Worm (Caenorhabditis elegans): ENCODE measurements around the gene mcu-1.

DNA sequence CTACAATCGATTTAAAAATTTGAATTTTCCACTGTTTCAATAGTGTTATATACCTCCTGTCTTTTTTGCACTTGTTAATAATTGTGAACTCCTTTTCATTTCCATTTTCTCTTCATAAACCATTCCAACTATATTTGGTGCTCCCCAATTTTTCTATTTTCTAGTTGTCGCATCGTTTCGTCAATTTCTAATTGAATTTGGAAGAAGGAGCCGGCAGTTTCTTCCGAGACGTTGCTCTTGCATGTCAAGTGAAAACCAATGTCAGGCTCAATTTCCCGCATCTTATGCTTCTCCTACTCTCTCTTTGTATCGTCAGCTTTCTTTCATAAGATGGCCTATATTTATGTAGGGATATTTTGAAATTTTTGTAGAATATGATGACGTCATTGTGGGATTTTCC is 11.2 kb downstream of the mcu-1 start:
- no peak for TF ChIP-seq ama-1 (optimal IDR thresholded peaks at IDR 0.05)
- no peak for TF ChIP-seq pqm-1 (tag; optimal IDR thresholded peaks at IDR 0.05)
- TF ChIP-seq hpl-2 (GFP tag; optimal IDR thresholded peaks at IDR 0.05): no peak
- no peak for TF ChIP-seq egl-27 (tag; optimal IDR thresholded peaks at IDR 0.05)
- no peak for TF ChIP-seq mdl-1 (tag; optimal IDR thresholded peaks at IDR 0.05)
- TF ChIP-seq tbx-2 (tag; optimal IDR thresholded peaks at IDR 0.05): no peak
- TF ChIP-seq lsy-2 (tag; optimal IDR thresholded peaks at IDR 0.05): no peak
- TF ChIP-seq unc-62 (GFP tag; optimal IDR thresholded peaks at IDR 0.05): no peak
- no peak for TF ChIP-seq ztf-11 (tag; optimal IDR thresholded peaks at IDR 0.05)
- TF ChIP-seq snpc-4 (tag; optimal IDR thresholded peaks at IDR 0.05): no peak
- no peak for TF ChIP-seq vab-15 (tag; optimal IDR thresholded peaks at IDR 0.05)
